Worm (Caenorhabditis elegans): Measurements from ENCODE around the gene cah-3.

DNA sequence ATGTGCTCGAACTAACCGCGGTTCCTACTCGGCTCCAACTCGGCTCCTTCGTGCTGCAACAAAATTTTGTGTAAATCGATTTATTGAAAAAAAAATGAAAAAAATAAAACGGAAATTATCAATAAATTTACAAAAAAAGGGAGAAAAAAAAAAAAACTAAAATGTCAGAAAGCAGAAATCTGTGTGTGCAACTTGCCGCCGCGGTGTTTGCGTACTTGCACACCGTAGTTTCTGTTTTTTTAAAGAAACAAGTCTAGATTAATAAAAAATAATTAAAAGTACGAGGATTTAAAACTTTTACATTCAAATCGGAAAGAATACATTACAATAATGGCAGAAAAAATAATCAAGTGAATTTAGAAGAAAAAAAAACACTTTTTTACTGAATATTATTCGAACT, 34.4 kb downstream of the cah-3 start:
- TF ChIP-seq ztf-23 (GFP tag; IDR thresholded peaks at IDR 0.05) (no peak), ref-1 (GFP tag; conservative IDR thresholded peaks at IDR 0.05) (no peak), klf-2 (GFP tag; conservative IDR thresholded peaks at IDR 0.05) (no peak), med-1 (GFP tag; optimal IDR thresholded peaks at IDR 0.05; ENCODE audit: insufficient read depth) (no peak), tab-1 (GFP tag; IDR thresholded peaks at IDR 0.05) (no peak)

All from whole organism, midembryonic.